Fruit fly (Drosophila melanogaster): ENCODE data around the gene CG14947.

Gene CG14947

DNA sequence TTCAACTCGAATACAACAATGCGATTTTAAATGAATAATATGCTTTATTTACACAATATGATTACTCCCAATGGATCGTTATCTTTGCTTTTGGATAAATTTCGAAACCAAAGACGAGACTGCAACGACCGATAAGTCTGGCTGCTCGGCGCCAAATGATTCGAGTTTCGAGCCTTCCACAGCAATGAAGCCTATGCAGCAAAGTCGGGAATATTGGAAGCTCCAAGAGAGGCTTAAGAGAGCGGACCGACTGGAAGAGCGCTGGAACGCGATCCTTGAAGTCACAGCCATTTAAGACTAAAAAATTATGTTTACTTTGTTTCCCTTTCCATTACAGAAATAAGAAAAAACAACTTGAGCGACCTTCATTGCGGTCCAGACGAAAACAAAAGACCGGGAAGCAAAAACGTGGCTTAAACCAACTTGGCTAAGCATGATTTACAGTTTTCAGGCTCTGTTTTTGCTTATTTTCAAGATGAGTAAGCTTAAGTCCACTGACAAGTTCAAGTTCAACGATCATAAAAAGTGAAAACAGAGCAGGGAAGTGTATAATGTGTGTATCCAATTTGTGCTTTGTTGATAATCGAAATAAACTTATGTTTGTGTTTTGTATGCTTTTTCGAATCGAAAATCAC is 9.2 kb upstream of the CG14947 start, which contains the start of gene firl:
Gene firl (minus strand): TSS at position 159 of the 635 bp plus-strand sequence.
- TF ChIP-seq Hr83 (GFP tag; optimal IDR thresholded peaks at IDR 0.05; ENCODE audit: poor library complexity, severe bottlenecking) = no peak
- peak; percentile 18 for TF ChIP-seq Dif (GFP tag; optimal IDR thresholded peaks at IDR 0.05; ENCODE audit: partially characterized antibody)

DNA sequence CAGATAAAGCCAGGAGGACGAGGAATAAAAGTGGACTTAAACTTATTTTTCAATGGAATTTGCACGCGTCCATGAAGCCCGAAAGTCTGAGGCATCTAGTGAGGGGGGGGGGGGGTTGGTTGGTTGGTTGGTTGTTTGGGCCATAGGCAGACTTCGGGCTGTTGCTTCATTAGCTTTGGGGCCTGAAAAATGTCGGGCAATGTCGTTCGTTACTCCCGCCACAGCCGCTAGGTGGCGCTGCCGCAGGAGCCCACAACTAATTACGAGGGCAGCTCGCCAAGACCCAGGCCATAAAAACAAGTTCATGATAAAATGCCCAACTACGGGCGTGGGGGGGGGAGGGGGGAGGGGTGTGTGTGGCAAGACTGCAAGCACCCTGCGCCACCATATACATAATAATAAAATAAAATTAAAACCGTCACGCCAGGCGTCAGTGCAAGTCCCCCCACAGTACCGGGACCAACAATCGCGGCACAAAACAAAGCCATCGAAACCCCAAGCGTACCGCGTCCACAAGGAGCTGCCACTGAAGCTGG is 2.3 kb downstream of the CG14947 start:
- no peak for TF ChIP-seq jim (GFP tag; optimal IDR thresholded peaks at IDR 0.05)
- no peak for TF ChIP-seq usp (GFP tag; optimal IDR thresholded peaks at IDR 0.05)
- TF ChIP-seq ey (GFP tag; optimal IDR thresholded peaks at IDR 0.05) = no peak
- no peak for TF ChIP-seq CG9705 (GFP tag; optimal IDR thresholded peaks at IDR 0.05)
- TF ChIP-seq psq (GFP tag; optimal IDR thresholded peaks at IDR 0.05) = no peak
- no peak for TF ChIP-seq Mio (GFP tag; optimal IDR thresholded peaks at IDR 0.05)
- no peak for TF ChIP-seq Hr83 (GFP tag; optimal IDR thresholded peaks at IDR 0.05; ENCODE audit: poor library complexity, severe bottlenecking)
- TF ChIP-seq sage (GFP tag; optimal IDR thresholded peaks at IDR 0.05) = no peak
- no peak for TF ChIP-seq Myc (optimal IDR thresholded peaks at IDR 0.05)

DNA sequence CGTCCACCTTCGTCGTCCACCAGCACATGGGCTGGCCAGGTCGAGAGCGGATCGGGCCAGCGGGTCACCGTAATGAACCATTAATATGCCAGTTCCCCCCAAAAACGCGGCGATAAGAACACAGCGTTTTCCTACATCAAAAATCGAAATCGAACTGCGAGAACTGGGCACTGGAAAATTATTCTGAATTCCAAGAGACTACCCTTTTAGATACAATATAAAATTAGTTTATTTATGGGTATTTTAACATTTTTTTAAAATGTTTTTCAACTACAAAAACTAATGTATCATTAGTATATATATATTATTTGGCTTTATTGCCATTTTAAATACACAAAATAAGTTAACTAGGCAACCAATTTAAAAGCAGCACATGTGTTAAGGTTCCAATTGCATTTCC is 2.8 kb downstream of the CG14947 start:
- TF ChIP-seq jim (GFP tag; optimal IDR thresholded peaks at IDR 0.05) = no peak
- no peak for TF ChIP-seq OdsH (GFP tag; optimal IDR thresholded peaks at IDR 0.05)
- TF ChIP-seq Sp1 (GFP tag; optimal IDR thresholded peaks at IDR 0.05) = no peak
- no peak for TF ChIP-seq Mio (GFP tag; optimal IDR thresholded peaks at IDR 0.05)
- TF ChIP-seq br (GFP tag; optimal IDR thresholded peaks at IDR 0.05) = no peak
- no peak for TF ChIP-seq Vsx2 (GFP tag; optimal IDR thresholded peaks at IDR 0.05; ENCODE audit: partially characterized antibody)
- TF ChIP-seq pan (optimal IDR thresholded peaks at IDR 0.05) = no peak
- no peak for TF ChIP-seq Abd-B (GFP tag; optimal IDR thresholded peaks at IDR 0.05)
- TF ChIP-seq Hr78 (GFP tag; optimal IDR thresholded peaks at IDR 0.05) = no peak
- no peak for TF ChIP-seq dsf (GFP tag; optimal IDR thresholded peaks at IDR 0.05; ENCODE audit: borderline replicate concordance)
- TF ChIP-seq CG9705 (GFP tag; optimal IDR thresholded peaks at IDR 0.05) = no peak
- TF ChIP-seq Hr83 (GFP tag; optimal IDR thresholded peaks at IDR 0.05; ENCODE audit: poor library complexity, severe bottlenecking) = no peak
- no peak for TF ChIP-seq N (GFP tag; optimal IDR thresholded peaks at IDR 0.05)
- TF ChIP-seq dmrt93B (GFP tag; optimal IDR thresholded peaks at IDR 0.05) = no peak
- TF ChIP-seq Hnf4 (GFP tag; optimal IDR thresholded peaks at IDR 0.05) = no peak
- TF ChIP-seq h (GFP tag; optimal IDR thresholded peaks at IDR 0.05) = no peak
- no peak for TF ChIP-seq rgr (GFP tag; optimal IDR thresholded peaks at IDR 0.05)
- no peak for TF ChIP-seq CrebA (GFP tag; optimal IDR thresholded peaks at IDR 0.05; ENCODE audit: borderline replicate concordance)
- no peak for TF ChIP-seq tai (GFP tag; optimal IDR thresholded peaks at IDR 0.05)
- TF ChIP-seq Rel (GFP tag; optimal IDR thresholded peaks at IDR 0.05) = no peak
- no peak for TF ChIP-seq Rel (tag; optimal IDR thresholded peaks at IDR 0.05)

DNA sequence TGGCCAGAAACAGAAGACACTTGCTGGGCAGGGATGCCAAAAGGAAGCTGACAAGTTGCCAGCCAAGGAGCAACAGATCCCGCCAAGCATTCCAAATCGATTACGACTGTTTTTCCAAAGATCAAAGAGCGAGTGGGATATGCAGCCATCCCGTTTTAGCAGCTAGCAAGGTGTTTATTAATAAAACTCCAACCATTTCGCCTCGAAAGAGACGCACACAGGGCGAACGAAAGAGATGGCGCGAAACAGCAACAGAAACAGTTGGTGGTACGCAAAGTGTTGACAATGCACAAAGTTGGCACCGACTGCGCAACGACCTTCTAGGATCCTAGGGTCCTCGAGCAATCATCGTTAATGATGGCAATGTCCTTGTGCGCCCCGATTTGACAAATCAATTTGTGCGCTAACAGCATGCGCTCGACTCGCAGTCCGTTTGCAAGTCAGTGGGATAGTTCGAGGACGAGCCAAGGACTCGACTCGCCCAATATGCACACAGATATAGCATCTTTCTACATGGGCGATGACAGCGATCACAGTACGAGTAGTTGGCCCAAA is 4.0 kb downstream of the CG14947 start:
- TF ChIP-seq woc (GFP tag; optimal IDR thresholded peaks at IDR 0.05) = no peak
- no peak for TF ChIP-seq psq (GFP tag; optimal IDR thresholded peaks at IDR 0.05)
- TF ChIP-seq h (GFP tag; optimal IDR thresholded peaks at IDR 0.05) = no peak
- no peak for TF ChIP-seq dl (GFP tag; optimal IDR thresholded peaks at IDR 0.05; ENCODE audit: insufficient read depth in 1 of 2, partially characterized antibody in 2 of 2)
- no peak for TF ChIP-seq CG9705 (GFP tag; optimal IDR thresholded peaks at IDR 0.05)
- no peak for TF ChIP-seq Dfd (GFP tag; optimal IDR thresholded peaks at IDR 0.05)
- TF ChIP-seq Mio (GFP tag; optimal IDR thresholded peaks at IDR 0.05) = no peak
- TF ChIP-seq N (GFP tag; optimal IDR thresholded peaks at IDR 0.05) = no peak
- no peak for TF ChIP-seq CG32264 (GFP tag; optimal IDR thresholded peaks at IDR 0.05)
- no peak for TF ChIP-seq Vsx2 (GFP tag; optimal IDR thresholded peaks at IDR 0.05; ENCODE audit: partially characterized antibody)
- TF ChIP-seq usp (GFP tag; optimal IDR thresholded peaks at IDR 0.05) = no peak
- TF ChIP-seq Abd-B (GFP tag; optimal IDR thresholded peaks at IDR 0.05) = no peak
- no peak for TF ChIP-seq dsf (GFP tag; optimal IDR thresholded peaks at IDR 0.05; ENCODE audit: borderline replicate concordance)
- TF ChIP-seq Rel (GFP tag; optimal IDR thresholded peaks at IDR 0.05) = no peak
- no peak for TF ChIP-seq Rel (tag; optimal IDR thresholded peaks at IDR 0.05)
- no peak for TF ChIP-seq foxo (GFP tag; optimal IDR thresholded peaks at IDR 0.05)
- no peak for TF ChIP-seq Hr83 (GFP tag; optimal IDR thresholded peaks at IDR 0.05; ENCODE audit: poor library complexity, severe bottlenecking)
